Worm (Caenorhabditis elegans): ENCODE measurements around the gene ceh-30.

ceh-30 gene

ce11 chrX:3102165-3102564 lies 38.8 kb downstream of the ceh-30 start, which contains the start of gene ztf-13:
ztf-13 (minus strand) TSS chrX:3102175.
- TF ChIP-seq elt-2 (tag; optimal IDR thresholded peaks at IDR 0.05) (peak; percentile 4), unc-42 (tag; optimal IDR thresholded peaks at IDR 0.05) (no peak)

- TF ChIP-seq ceh-34 (tag; optimal IDR thresholded peaks at IDR 0.05) (peak; percentile 8), tbx-2 (tag; optimal IDR thresholded peaks at IDR 0.05) (peak; percentile 59), ama-1 (optimal IDR thresholded peaks at IDR 0.05) (no peak), ceh-31 (tag; optimal IDR thresholded peaks at IDR 0.05) (peak; percentile 15), sdc-2 (tag; optimal IDR thresholded peaks at IDR 0.05) (no peak), hlh-15 (tag; optimal IDR thresholded peaks at IDR 0.05) (no peak), pag-3 (tag; optimal IDR thresholded peaks at IDR 0.05; ENCODE audit: borderline replicate concordance) (no peak), ceh-2 (tag; optimal IDR thresholded peaks at IDR 0.05) (no peak), lim-6 (tag; optimal IDR thresholded peaks at IDR 0.05) (no peak), hlh-8 (tag; optimal IDR thresholded peaks at IDR 0.05) (no peak), pha-4 (tag; optimal IDR thresholded peaks at IDR 0.05) (no peak), pat-9 (tag; optimal IDR thresholded peaks at IDR 0.05) (no peak), pqm-1 (tag; optimal IDR thresholded peaks at IDR 0.05) (no peak), T23F11.4 (GFP tag; optimal IDR thresholded peaks at IDR 0.05) (no peak), hlh-13 (GFP tag; optimal IDR thresholded peaks at IDR 0.05) (no peak), ceh-19 (GFP tag; optimal IDR thresholded peaks at IDR 0.05) (no peak), ceh-48 (tag; optimal IDR thresholded peaks at IDR 0.05) (peak; percentile 60), syd-9 (tag; optimal IDR thresholded peaks at IDR 0.05) (no peak), elt-4 (tag; optimal IDR thresholded peaks at IDR 0.05) (no peak), ceh-9 (tag; optimal IDR thresholded peaks at IDR 0.05) (no peak), ceh-6 (GFP tag; optimal IDR thresholded peaks at IDR 0.05) (peak; percentile 33), unc-55 (GFP tag; optimal IDR thresholded peaks at IDR 0.05) (peak; percentile 20), ceh-22 (tag; optimal IDR thresholded peaks at IDR 0.05) (no peak), mec-3 (tag; optimal IDR thresholded peaks at IDR 0.05; ENCODE audit: borderline replicate concordance) (no peak), nfya-1 (tag; optimal IDR thresholded peaks at IDR 0.05) (peak; percentile 55), ceh-45 (GFP tag; IDR thresholded peaks at IDR 0.05) (no peak), lin-11 (tag; optimal IDR thresholded peaks at IDR 0.05) (no peak), ref-2 (tag; optimal IDR thresholded peaks at IDR 0.05) (no peak)
Observed at ce11 chrX:3102817-3103216, 39.4 kb downstream of the ceh-30 start.

DNA sequence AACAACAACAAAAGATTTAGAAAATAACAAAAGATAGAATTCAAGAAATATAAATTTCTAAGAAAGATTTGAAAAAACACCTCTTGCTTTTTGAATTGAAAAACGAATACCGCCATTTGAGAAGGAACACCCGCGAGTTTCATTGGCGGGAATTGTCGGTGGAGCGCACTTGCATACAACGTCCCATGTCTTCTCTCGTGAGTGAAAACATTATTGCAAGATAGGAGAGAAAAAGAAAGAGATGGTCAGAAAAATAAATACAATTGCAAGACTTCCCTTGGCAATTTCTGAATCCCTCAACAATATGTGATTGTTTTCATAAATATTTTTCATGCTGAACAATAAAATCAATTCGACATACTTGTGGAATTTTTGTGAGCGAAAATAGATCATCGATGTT lies 42.8 kb downstream of the ceh-30 start, which contains the start of gene K10B3.5:
Gene K10B3.5, minus strand, starts transcription at position 343 of the 400 bp plus-strand sequence.
- no peak for TF ChIP-seq ceh-6 (GFP tag; optimal IDR thresholded peaks at IDR 0.05)
- peak; percentile 59 for TF ChIP-seq ceh-31 (tag; optimal IDR thresholded peaks at IDR 0.05)
- no peak for TF ChIP-seq pros-1 (tag; optimal IDR thresholded peaks at IDR 0.05)
- peak; percentile 48 for TF ChIP-seq ceh-34 (tag; optimal IDR thresholded peaks at IDR 0.05)
- TF ChIP-seq che-1 (tag; optimal IDR thresholded peaks at IDR 0.05), result no peak
- peak; percentile 33 for TF ChIP-seq unc-42 (tag; optimal IDR thresholded peaks at IDR 0.05)
- TF ChIP-seq npax-4 (tag; optimal IDR thresholded peaks at IDR 0.05), result no peak
- no peak for TF ChIP-seq pqm-1 (tag; optimal IDR thresholded peaks at IDR 0.05)
- TF ChIP-seq pax-1 (tag; optimal IDR thresholded peaks at IDR 0.05), result peak; percentile 44
- TF ChIP-seq tbx-7 (tag; optimal IDR thresholded peaks at IDR 0.05), result no peak
- no peak for TF ChIP-seq F13H6.1 (tag; optimal IDR thresholded peaks at IDR 0.05)
- TF ChIP-seq tbx-2 (tag; optimal IDR thresholded peaks at IDR 0.05), result no peak
- no peak for TF ChIP-seq ahr-1 (tag; optimal IDR thresholded peaks at IDR 0.05)
- peak; percentile 34 for TF ChIP-seq ceh-18 (tag; optimal IDR thresholded peaks at IDR 0.05)
- no peak for TF ChIP-seq ceh-24 (tag; optimal IDR thresholded peaks at IDR 0.05)
- no peak for TF ChIP-seq syd-9 (tag; optimal IDR thresholded peaks at IDR 0.05)
- no peak for TF ChIP-seq madf-2 (tag; optimal IDR thresholded peaks at IDR 0.05)
- TF ChIP-seq Y22D7AL.16 (tag; optimal IDR thresholded peaks at IDR 0.05), result no peak
- peak; percentile 59 for TF ChIP-seq nfya-1 (tag; optimal IDR thresholded peaks at IDR 0.05)
- no peak for TF ChIP-seq ceh-9 (tag; optimal IDR thresholded peaks at IDR 0.05)
- no peak for TF ChIP-seq hlh-8 (tag; optimal IDR thresholded peaks at IDR 0.05)
- TF ChIP-seq ceh-19 (GFP tag; optimal IDR thresholded peaks at IDR 0.05), result no peak
- no peak for TF ChIP-seq nhr-232 (tag; optimal IDR thresholded peaks at IDR 0.05)
- peak; percentile 19 for TF ChIP-seq elt-2 (tag; optimal IDR thresholded peaks at IDR 0.05)
- TF ChIP-seq T23F11.4 (GFP tag; optimal IDR thresholded peaks at IDR 0.05), result no peak
- TF ChIP-seq K09A11.1 (tag; optimal IDR thresholded peaks at IDR 0.05; ENCODE audit: insufficient read depth), result no peak
- no peak for TF ChIP-seq lim-6 (tag; optimal IDR thresholded peaks at IDR 0.05)
- no peak for TF ChIP-seq dmd-4 (tag; optimal IDR thresholded peaks at IDR 0.05; ENCODE audit: borderline replicate concordance)
- peak; percentile 17 for TF ChIP-seq rnt-1 (tag; optimal IDR thresholded peaks at IDR 0.05)
- no peak for TF ChIP-seq ttx-3 (tag; optimal IDR thresholded peaks at IDR 0.05)
- TF ChIP-seq lin-11 (tag; optimal IDR thresholded peaks at IDR 0.05), result no peak
- TF ChIP-seq ztf-16 (tag; optimal IDR thresholded peaks at IDR 0.05), result no peak
- no peak for TF ChIP-seq zip-5 (tag; optimal IDR thresholded peaks at IDR 0.05)
- no peak for TF ChIP-seq ref-2 (tag; optimal IDR thresholded peaks at IDR 0.05)

All from whole organism, late embryonic.